Fruit fly (Drosophila melanogaster) whole organism, embryonic: ENCODE results near the gene CCT7.

ENCODE experiments used
- Blimp-1 ChIP-seq: fragments of 200-800 bp; sonication (Bioruptor generic); optimal IDR thresholded peaks from 3 replicates; lab custom pipeline; 2018; ENCODE audit warnings: missing biosample characterization, missing genetic modification characterization, mild to moderate bottlenecking, moderate library complexity, missing genetic modification reagents
- CG10267 ChIP-seq: fragments of 200-800 bp; sonication (Bioruptor generic); optimal IDR thresholded peaks from 2 replicates; lab custom pipeline; 2018; ENCODE audit warnings: missing biosample characterization, mild to moderate bottlenecking, missing genetic modification characterization, moderate library complexity
- CG11398 ChIP-seq: fragments of 200-800 bp; sonication (Bioruptor generic); optimal IDR thresholded peaks from 2 replicates; lab custom pipeline; 2016; ENCODE audit warnings: missing biosample characterization, missing genetic modification characterization
- CG6791 ChIP-seq: fragments of 200-800 bp; sonication (Bioruptor generic); IDR thresholded peaks from 3 replicates; pipeline ENCODE4 v1.3.6; 2022; ENCODE audit warnings: missing biosample characterization, missing genetic modification characterization; ENCODE audit not compliant: partially characterized antibody
- Doc2 ChIP-seq: fragments of 200-800 bp; sonication (Bioruptor generic); IDR thresholded peaks from 2 replicates; pipeline ENCODE4 v1.3.6; 2022; ENCODE audit warnings: missing biosample characterization, missing genetic modification characterization
- HLH4C ChIP-seq: fragments of 200-800 bp; sonication (Bioruptor generic); IDR thresholded peaks from 3 replicates; pipeline ENCODE4 v1.3.6; 2022; ENCODE audit warnings: missing biosample characterization, missing genetic modification characterization; ENCODE audit not compliant: partially characterized antibody
- MBD-R2 ChIP-seq: fragments of 200-800 bp; sonication (Bioruptor generic); IDR thresholded peaks from 2 replicates; pipeline ENCODE4 v1.3.6; 2022; ENCODE audit warnings: missing biosample characterization, missing genetic modification characterization
- ato ChIP-seq: fragments of 200-800 bp; sonication (Bioruptor generic); IDR thresholded peaks from 2 replicates; pipeline ENCODE4 v1.3.6; 2022; ENCODE audit warnings: missing biosample characterization, missing genetic modification characterization; ENCODE audit not compliant: partially characterized antibody
- bab2 ChIP-seq: fragments of 200-800 bp; sonication (Bioruptor generic); optimal IDR thresholded peaks from 2 replicates; lab custom pipeline; 2016; ENCODE audit warnings: missing biosample characterization, missing genetic modification characterization
- corto ChIP-seq: fragments of 200-800 bp; sonication (Bioruptor generic); optimal IDR thresholded peaks from 2 replicates; lab custom pipeline; 2016; ENCODE audit warnings: missing biosample characterization, mild to moderate bottlenecking, missing genetic modification characterization, moderate library complexity
- gcm2 ChIP-seq: fragments of 200-800 bp; sonication (Bioruptor generic); optimal IDR thresholded peaks from 2 replicates; lab custom pipeline; 2016; ENCODE audit warnings: missing biosample characterization, missing genetic modification characterization
- lola ChIP-seq, 3 experiments: fragments of >200 bp in 2 of 3; fragments of 200-800 bp in 1 of 3; sonication (Bioruptor generic) in 1 of 3; optimal IDR thresholded peaks; 2 replicates each; lab custom pipeline; 2017 to 2019; ENCODE audit warnings: missing biosample characterization in 3 of 3, missing genetic modification characterization in 3 of 3, mild to moderate bottlenecking in 1 of 3, moderate library complexity in 1 of 3
- so ChIP-seq: fragments of 200-800 bp; sonication (Bioruptor generic); IDR thresholded peaks from 3 replicates; pipeline ENCODE4 v1.3.6; 2022; ENCODE audit warnings: missing biosample characterization, missing genetic modification characterization

- TF ChIP-seq Doc2 (GFP tag; lab: Robert Waterston, UW) = no peak
- no peak for TF ChIP-seq lola (GFP tag; optimal IDR thresholded peaks at IDR 0.05; lab: Kevin White, UChicago)
- no peak for TF ChIP-seq ato (GFP tag; lab: Robert Waterston, UW)
- no peak for TF ChIP-seq bab2 (GFP tag; lab: Kevin White, UChicago)
- TF ChIP-seq gcm2 (GFP tag; lab: Kevin White, UChicago) = no peak
- no peak for TF ChIP-seq CG11398 (GFP tag; lab: Kevin White, UChicago)
- no peak for TF ChIP-seq CG10267 (tag; lab: Kevin White, UChicago)
- no peak for TF ChIP-seq Blimp-1 (GFP tag; lab: Kevin White, UChicago)
- no peak for TF ChIP-seq corto (GFP tag; lab: Kevin White, UChicago)
- no peak for TF ChIP-seq so (GFP tag; lab: Robert Waterston, UW)
- TF ChIP-seq CG6791 (GFP tag; lab: Robert Waterston, UW) = no peak
- no peak for TF ChIP-seq MBD-R2 (GFP tag; lab: Robert Waterston, UW)
- TF ChIP-seq HLH4C (GFP tag; lab: Robert Waterston, UW) = no peak
Measured at dm6 chr3R:8794384-8794783, 7.0 kb upstream of the CCT7 start, which contains the start of gene Ir85a.
